Fruit fly (Drosophila melanogaster) whole organism, prepupa: Measurements from ENCODE around the gene NimB3.
A peak's percentile ranks its signal among the peaks of the same experiment; 100 is the strongest.

Experiments
- CG11294 ChIP-seq: fragments of 200-800 bp; sonication (Bioruptor generic); IDR thresholded peaks from 2 replicates; pipeline ENCODE4 v1.3.6; 2022; ENCODE audit warnings: missing biosample characterization, missing genetic modification characterization
- CG16779 ChIP-seq: fragments of 200-800 bp; sonication (Bioruptor generic); optimal IDR thresholded peaks from 3 replicates; lab custom pipeline; 2017; ENCODE audit warnings: missing biosample characterization, mild to moderate bottlenecking, missing genetic modification characterization
- CG32006 ChIP-seq: fragments of 200-800 bp; sonication (Bioruptor generic); optimal IDR thresholded peaks from 3 replicates; lab custom pipeline; 2017; ENCODE audit warnings: missing biosample characterization, mild to moderate bottlenecking, missing genetic modification characterization
- CG34406 ChIP-seq: fragments of 200-800 bp; sonication (Bioruptor generic); optimal IDR thresholded peaks from 3 replicates; lab custom pipeline; 2016; ENCODE audit warnings: missing biosample characterization, missing genetic modification characterization
- CG3919 ChIP-seq: fragments of 200-800 bp; sonication (Bioruptor generic); optimal IDR thresholded peaks from 3 replicates; lab custom pipeline; 2016; ENCODE audit warnings: missing biosample characterization, missing genetic modification characterization
- CG6163 ChIP-seq: fragments of 200-800 bp; sonication (Bioruptor generic); IDR thresholded peaks from 3 replicates; pipeline ENCODE4 v1.3.6; 2022; ENCODE audit warnings: missing biosample characterization, missing genetic modification characterization
- CG6276 ChIP-seq: fragments of 200-800 bp; sonication (Bioruptor generic); optimal IDR thresholded peaks from 2 replicates; lab custom pipeline; 2017; ENCODE audit warnings: missing biosample characterization, mild to moderate bottlenecking, missing genetic modification characterization
- CG6792 ChIP-seq: fragments of 200-800 bp; sonication (Bioruptor generic); optimal IDR thresholded peaks from 3 replicates; lab custom pipeline; 2016; ENCODE audit warnings: missing biosample characterization, missing genetic modification characterization
- CG6854 ChIP-seq: fragments of 200-800 bp; sonication (Bioruptor generic); optimal IDR thresholded peaks from 2 replicates; lab custom pipeline; 2017; ENCODE audit warnings: missing biosample characterization, mild to moderate bottlenecking, missing genetic modification characterization
- CG8119 ChIP-seq: fragments of 200-800 bp; sonication (Bioruptor generic); IDR thresholded peaks from 3 replicates; pipeline ENCODE4 v1.3.6; 2022; ENCODE audit warnings: missing biosample characterization, missing genetic modification characterization
- Eip75B ChIP-seq: fragments of 200-800 bp; sonication (Bioruptor generic); optimal IDR thresholded peaks from 3 replicates; lab custom pipeline; 2016; ENCODE audit warnings: missing biosample characterization, missing genetic modification characterization
- Eip93F ChIP-seq: fragments of 200-800 bp; sonication (Bioruptor generic); optimal IDR thresholded peaks from 2 replicates; lab custom pipeline; 2016; ENCODE audit warnings: missing biosample characterization, mild to moderate bottlenecking, missing genetic modification characterization
- Ets21C ChIP-seq: fragments of 200-800 bp; sonication (Bioruptor generic); optimal IDR thresholded peaks from 3 replicates; lab custom pipeline; 2016; ENCODE audit warnings: missing biosample characterization, missing genetic modification characterization
- Ets96B ChIP-seq: fragments of 200-800 bp; optimal IDR thresholded peaks from 2 replicates; lab custom pipeline; 2019; ENCODE audit warnings: missing biosample characterization, mild to moderate bottlenecking, missing genetic modification characterization, moderate library complexity
- Hr39 ChIP-seq: fragments of 200-800 bp; sonication (Bioruptor generic); optimal IDR thresholded peaks from 2 replicates; lab custom pipeline; 2016; ENCODE audit warnings: missing biosample characterization, missing genetic modification characterization
- Hr4 ChIP-seq: fragments of 200-800 bp; sonication (Bioruptor generic); optimal IDR thresholded peaks from 3 replicates; lab custom pipeline; 2016; ENCODE audit warnings: missing biosample characterization, missing genetic modification characterization
- OdsH ChIP-seq: fragments of 200-800 bp; sonication (Bioruptor generic); optimal IDR thresholded peaks from 3 replicates; lab custom pipeline; 2016; ENCODE audit warnings: missing biosample characterization, missing genetic modification characterization
- Smox ChIP-seq: fragments of 200-800 bp; sonication (Bioruptor generic); optimal IDR thresholded peaks from 3 replicates; lab custom pipeline; 2016; ENCODE audit warnings: missing biosample characterization, missing genetic modification characterization
- Sox14 ChIP-seq: fragments of 200-800 bp; sonication (Bioruptor generic); optimal IDR thresholded peaks from 3 replicates; lab custom pipeline; 2016; ENCODE audit warnings: missing biosample characterization, missing genetic modification characterization
- Sox15 ChIP-seq: fragments of 200-800 bp; sonication (Bioruptor generic); optimal IDR thresholded peaks from 3 replicates; lab custom pipeline; 2016; ENCODE audit warnings: missing biosample characterization, missing genetic modification characterization
- achi ChIP-seq: fragments of 200-800 bp; sonication (Bioruptor generic); optimal IDR thresholded peaks from 3 replicates; lab custom pipeline; 2016; ENCODE audit warnings: missing biosample characterization, missing genetic modification characterization
- dsx ChIP-seq: fragments of 200-800 bp; optimal IDR thresholded peaks from 3 replicates; lab custom pipeline; 2019; ENCODE audit warnings: missing biosample characterization, mild to moderate bottlenecking, missing genetic modification characterization, moderate library complexity; ENCODE audit not compliant: poor library complexity, severe bottlenecking
- eg ChIP-seq: fragments of 200-800 bp; sonication (Bioruptor generic); IDR thresholded peaks from 3 replicates; pipeline ENCODE4 v1.3.6; 2022; ENCODE audit warnings: missing biosample characterization, missing genetic modification characterization
- esn ChIP-seq: fragments of 200-800 bp; sonication (Bioruptor generic); optimal IDR thresholded peaks from 2 replicates; lab custom pipeline; 2016; ENCODE audit warnings: missing biosample characterization, mild to moderate bottlenecking, missing genetic modification characterization, moderate library complexity
- fd59A ChIP-seq: fragments of 200-800 bp; sonication (Bioruptor generic); optimal IDR thresholded peaks from 2 replicates; lab custom pipeline; 2017; ENCODE audit warnings: missing biosample characterization, mild to moderate bottlenecking, missing genetic modification characterization, missing genetic modification reagents
- fd85E ChIP-seq: fragments of 200-800 bp; sonication (Bioruptor generic); optimal IDR thresholded peaks from 3 replicates; lab custom pipeline; 2016; ENCODE audit warnings: missing biosample characterization, missing genetic modification characterization
- fkh ChIP-seq: fragments of 200-800 bp; sonication (Bioruptor generic); optimal IDR thresholded peaks from 3 replicates; lab custom pipeline; 2017; ENCODE audit warnings: missing biosample characterization, mild to moderate bottlenecking, missing genetic modification characterization, moderate library complexity
- net ChIP-seq: fragments of 200-800 bp; sonication (Bioruptor generic); optimal IDR thresholded peaks from 3 replicates; lab custom pipeline; 2016; ENCODE audit warnings: missing biosample characterization, missing genetic modification characterization
- pdm3 ChIP-seq: fragments of 200-800 bp; sonication (Bioruptor generic); optimal IDR thresholded peaks from 3 replicates; lab custom pipeline; 2016; ENCODE audit warnings: missing biosample characterization, missing genetic modification characterization
- salr ChIP-seq, 2 experiments: fragments of 200-800 bp; sonication (Bioruptor generic); optimal IDR thresholded peaks; 3 replicates each; lab custom pipeline; 2016 to 2018; ENCODE audit warnings: missing biosample characterization in 2 of 2, missing genetic modification characterization in 2 of 2, mild to moderate bottlenecking in 1 of 2
- ss ChIP-seq, 2 experiments: fragments of 200-800 bp; sonication (Bioruptor generic); optimal IDR thresholded peaks; 2 replicates in 1 of 2; 3 replicates in 1 of 2; lab custom pipeline; 2017 to 2018; ENCODE audit warnings: mild to moderate bottlenecking in 2 of 2, missing biosample characterization in 2 of 2, missing genetic modification characterization in 2 of 2, moderate library complexity in 1 of 2
- svp ChIP-seq: fragments of 200-800 bp; sonication (Bioruptor generic); peaks from one replicate; lab custom pipeline; 2016; ENCODE audit warnings: missing biosample characterization, missing genetic modification characterization
- topi ChIP-seq: fragments of 200-800 bp; sonication (Bioruptor generic); optimal IDR thresholded peaks from 3 replicates; lab custom pipeline; 2016; ENCODE audit warnings: missing biosample characterization, missing genetic modification characterization

NimB3 gene

DNA sequence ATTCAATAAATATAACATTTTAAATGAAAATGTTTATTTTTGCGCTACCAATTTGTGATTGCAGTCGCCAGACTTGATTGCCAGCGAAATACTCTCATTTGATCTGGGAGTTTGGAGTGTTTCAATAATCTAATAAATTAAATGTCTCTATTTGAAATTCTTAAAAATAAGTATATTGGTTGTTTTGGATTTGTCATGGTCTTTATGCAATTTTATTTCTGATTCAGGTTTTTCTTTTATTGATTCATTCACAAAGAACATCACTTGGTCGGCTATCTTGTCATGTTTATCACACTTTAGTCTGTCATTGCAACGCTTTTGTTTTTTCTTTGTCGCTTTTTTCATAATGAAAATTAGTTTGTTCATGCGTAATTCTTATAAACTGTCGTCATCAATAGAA, 31.2 kb upstream of the NimB3 start (continued):
- TF ChIP-seq CG16779 (tag; lab: Kevin White, UChicago) (no peak), OdsH (GFP tag; lab: Kevin White, UChicago) (peak; percentile 8), net (GFP tag; lab: Kevin White, UChicago) (no peak), svp (GFP tag; lab: Kevin White, UChicago) (peak; percentile 86), topi (GFP tag; lab: Kevin White, UChicago) (peak; percentile 61), fkh (no peak), Ets21C (GFP tag; lab: Kevin White, UChicago) (no peak), Eip75B (GFP tag; lab: Kevin White, UChicago) (no peak), Sox15 (GFP tag; lab: Kevin White, UChicago) (no peak), CG6276 (GFP tag; lab: Kevin White, UChicago) (no peak), CG6163 (GFP tag; lab: Robert Waterston, UW) (peak; percentile 37; the same call in 1 of the 3 replicates), Smox (GFP tag; lab: Kevin White, UChicago) (peak; percentile 56), CG8119 (GFP tag; lab: Robert Waterston, UW) (peak; percentile 52; the same call in 1 of the 3 replicates)

DNA sequence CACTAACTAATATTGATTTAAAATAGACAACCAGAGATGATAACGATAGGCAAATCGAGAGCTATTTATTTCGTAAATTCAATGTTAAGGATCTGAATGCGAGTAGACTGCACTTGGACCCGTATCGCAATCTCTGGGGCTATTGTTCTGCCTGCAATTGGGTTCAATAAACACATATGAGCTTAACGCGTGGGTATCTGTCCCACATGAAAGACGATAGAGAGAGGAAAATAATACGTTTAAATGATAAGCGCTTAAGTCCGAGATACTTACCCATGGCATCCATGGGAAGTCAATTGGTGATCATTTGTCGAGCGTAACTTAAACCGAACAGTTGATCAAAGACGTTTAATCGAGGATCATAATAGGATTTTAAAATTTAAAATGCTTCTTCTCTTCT, 12.0 kb upstream of the NimB3 start, which contains the start of gene NimC2:
TSS of gene NimC2 (plus strand) at position 301 of the 400 bp plus-strand sequence.
- TF ChIP-seq svp (GFP tag; lab: Kevin White, UChicago) (peak; percentile 82), achi (no peak), CG6792 (GFP tag; lab: Kevin White, UChicago) (no peak)

DNA sequence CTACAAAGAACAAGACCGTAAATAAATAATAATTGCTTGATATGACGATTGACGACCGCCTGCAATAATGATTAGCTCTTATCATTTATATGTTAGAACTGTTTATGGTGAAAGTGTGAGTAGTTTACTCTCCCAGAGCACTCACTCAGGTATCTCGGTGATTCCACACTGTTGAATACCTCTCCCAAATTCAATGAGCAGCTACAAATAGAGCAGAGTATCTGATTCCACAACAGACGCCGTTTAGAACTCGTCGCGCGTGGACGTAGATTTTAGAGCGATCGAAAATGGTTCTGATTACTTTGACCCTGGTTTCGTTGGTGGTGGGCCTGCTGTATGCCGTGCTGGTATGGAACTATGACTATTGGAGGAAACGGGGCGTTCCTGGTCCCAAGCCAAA, 9.3 kb upstream of the NimB3 start, which contains the start of gene Cyp28a5:
TSS of gene Cyp28a5 (plus strand) at position 230 of the 400 bp plus-strand sequence.
- TF ChIP-seq eg (GFP tag; lab: Robert Waterston, UW) (no peak), esn (no peak), ss (GFP tag; optimal IDR thresholded peaks at IDR 0.05; lab: Kevin White, UChicago) (no peak), fd85E (GFP tag; lab: Kevin White, UChicago) (no peak), Hr39 (GFP tag; lab: Kevin White, UChicago) (no peak), CG11294 (no peak), CG6854 (GFP tag; lab: Kevin White, UChicago) (no peak), CG34406 (GFP tag; lab: Kevin White, UChicago) (no peak), salr (GFP tag; optimal IDR thresholded peaks at IDR 0.05; lab: Kevin White, UChicago) (no peak), CG8119 (GFP tag; lab: Robert Waterston, UW) (no peak), achi (no peak), Ets96B (tag; lab: Kevin White, UChicago) (no peak), fkh (no peak), Smox (GFP tag; lab: Kevin White, UChicago) (no peak), CG32006 (no peak), CG6792 (GFP tag; lab: Kevin White, UChicago) (no peak)
- TF ChIP-seq, all 60 proteins: peak for 0

DNA sequence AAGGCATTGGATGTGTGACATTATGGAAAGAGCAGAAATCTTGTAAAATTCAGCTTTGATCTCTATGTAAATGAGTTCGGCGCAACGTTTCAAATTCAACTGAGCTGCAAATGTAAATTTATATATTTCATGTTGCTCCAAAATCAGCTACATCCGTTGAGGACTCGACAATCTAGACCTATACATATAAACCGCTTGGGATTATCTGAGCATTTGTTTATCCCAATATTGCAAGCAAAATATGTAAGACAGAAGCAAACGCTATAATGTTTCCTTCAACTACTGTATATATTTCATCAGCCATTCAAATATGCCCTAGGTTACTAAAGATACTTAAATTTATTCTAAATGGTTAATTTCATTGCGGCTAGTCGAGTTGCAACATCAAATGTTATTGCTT, 8.9 kb upstream of the NimB3 start, which contains the start of gene NimC1:
TSS of gene NimC1 (minus strand) at position 101 of the 400 bp plus-strand sequence.
- TF ChIP-seq fd59A (GFP tag; lab: Kevin White, UChicago) (no peak), dsx (GFP tag; lab: Kevin White, UChicago) (no peak), CG11294 (no peak), pdm3 (GFP tag; lab: Kevin White, UChicago) (no peak), fkh (no peak), Hr4 (GFP tag; lab: Kevin White, UChicago) (no peak), net (GFP tag; lab: Kevin White, UChicago) (no peak), Ets21C (GFP tag; lab: Kevin White, UChicago) (no peak), Eip93F (no peak), topi (GFP tag; lab: Kevin White, UChicago) (no peak), CG3919 (GFP tag; lab: Kevin White, UChicago) (no peak), achi (no peak), Sox14 (GFP tag; lab: Kevin White, UChicago) (no peak)
- TF ChIP-seq, all 60 proteins: peak for 0
